Fruit fly (Drosophila melanogaster): ENCODE measurements around the gene cal1.

The cal1 gene

DNA sequence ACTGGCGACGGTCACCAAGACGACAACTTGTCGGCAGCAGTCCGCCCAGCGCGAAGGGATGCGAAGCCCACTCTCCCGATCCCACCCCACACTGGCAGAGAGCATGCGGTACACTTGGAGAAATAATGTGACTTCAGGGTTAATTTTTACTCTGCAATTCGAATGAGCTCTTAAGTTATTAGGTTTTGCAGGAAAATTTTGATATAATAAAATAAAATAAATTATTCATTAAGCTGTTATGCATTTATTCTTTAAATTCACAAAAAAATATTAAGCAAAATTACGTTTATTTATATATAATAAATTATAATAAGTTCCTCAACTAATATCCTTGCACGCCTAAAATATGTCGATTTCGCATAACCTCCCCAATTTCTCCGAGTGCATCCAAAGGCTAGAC lies 39.2 kb upstream of the cal1 start (continued):
- TF ChIP-seq gro (GFP tag; optimal IDR thresholded peaks at IDR 0.05), result no peak
- no peak for TF ChIP-seq ERR (GFP tag; optimal IDR thresholded peaks at IDR 0.05)
- no peak for TF ChIP-seq CG18764 (GFP tag; optimal IDR thresholded peaks at IDR 0.05)
- no peak for TF ChIP-seq gfzf (GFP tag; optimal IDR thresholded peaks at IDR 0.05)
- TF ChIP-seq CG15696 (tag; optimal IDR thresholded peaks at IDR 0.05), result no peak
- TF ChIP-seq schlank (tag; optimal IDR thresholded peaks at IDR 0.05), result no peak
- no peak for TF ChIP-seq luna (GFP tag; optimal IDR thresholded peaks at IDR 0.05)
- TF ChIP-seq CG15514 (GFP tag; optimal IDR thresholded peaks at IDR 0.05), result no peak
- no peak for TF ChIP-seq BEAF-32 (GFP tag; optimal IDR thresholded peaks at IDR 0.05)
- TF ChIP-seq vfl (GFP tag; optimal IDR thresholded peaks at IDR 0.05), result no peak
- TF ChIP-seq CG7745 (tag; optimal IDR thresholded peaks at IDR 0.05), result no peak
- no peak for TF ChIP-seq dm (GFP tag; optimal IDR thresholded peaks at IDR 0.05)
- no peak for TF ChIP-seq knrl (GFP tag; IDR thresholded peaks at IDR 0.05; ENCODE audit: partially characterized antibody)
- TF ChIP-seq Dek (tag; optimal IDR thresholded peaks at IDR 0.05), result peak; percentile 5
- TF ChIP-seq bsh (GFP tag; optimal IDR thresholded peaks at IDR 0.05), result peak in 1 of 2 experiments; percentile 42
- TF ChIP-seq CG15011 (GFP tag; optimal IDR thresholded peaks at IDR 0.05), result no peak
- TF ChIP-seq Mrtf (GFP tag; IDR thresholded peaks at IDR 0.05), result no peak
- no peak for TF ChIP-seq D (optimal IDR thresholded peaks at IDR 0.05)
- no peak for TF ChIP-seq D (GFP tag; optimal IDR thresholded peaks at IDR 0.05)
- TF ChIP-seq sim (GFP tag; IDR thresholded peaks at IDR 0.05), result no peak
- no peak for TF ChIP-seq pzg (GFP tag; optimal IDR thresholded peaks at IDR 0.05)
- TF ChIP-seq Scr (GFP tag; IDR thresholded peaks at IDR 0.05; ENCODE audit: partially characterized antibody), result no peak
- no peak for TF ChIP-seq CG1647 (GFP tag; optimal IDR thresholded peaks at IDR 0.05)
- TF ChIP-seq CG18476 (GFP tag; optimal IDR thresholded peaks at IDR 0.05), result no peak
- TF ChIP-seq CG11695 (GFP tag; IDR thresholded peaks at IDR 0.05), result no peak
- no peak for TF ChIP-seq dmrt99B (tag; optimal IDR thresholded peaks at IDR 0.05)
- TF ChIP-seq amos (GFP tag; IDR thresholded peaks at IDR 0.05; ENCODE audit: partially characterized antibody), result no peak
- no peak for TF ChIP-seq CG42726 (GFP tag; IDR thresholded peaks at IDR 0.05; ENCODE audit: partially characterized antibody)
- no peak for TF ChIP-seq CG13296 (GFP tag; optimal IDR thresholded peaks at IDR 0.05)
- TF ChIP-seq zen (tag; optimal IDR thresholded peaks at IDR 0.05), result no peak
- no peak for TF ChIP-seq Gsc (GFP tag; IDR thresholded peaks at IDR 0.05)
- no peak for TF ChIP-seq trh (GFP tag; optimal IDR thresholded peaks at IDR 0.05)
- peak; percentile 41; the same call in 1 of the 2 replicates for TF ChIP-seq Atf6 (GFP tag; IDR thresholded peaks at IDR 0.05)
- no peak for TF ChIP-seq CG9797 (GFP tag; optimal IDR thresholded peaks at IDR 0.05)
- TF ChIP-seq CG10209 (GFP tag; optimal IDR thresholded peaks at IDR 0.05), result peak; percentile 47
- TF ChIP-seq CG32772 (GFP tag; IDR thresholded peaks at IDR 0.05), result 0 out of 2 replicates have a peak, but pooled peaks have one; percentile 26
- TF ChIP-seq rib (GFP tag; IDR thresholded peaks at IDR 0.05), result no peak
- TF ChIP-seq sens (GFP tag), result no peak
- no peak for TF ChIP-seq CG9437 (GFP tag; optimal IDR thresholded peaks at IDR 0.05)
- TF ChIP-seq exex (tag; optimal IDR thresholded peaks at IDR 0.05), result no peak
- no peak for TF ChIP-seq gsb-n (tag; optimal IDR thresholded peaks at IDR 0.05)
- TF ChIP-seq CG10654 (GFP tag; optimal IDR thresholded peaks at IDR 0.05), result no peak
- TF ChIP-seq CG9932 (GFP tag; IDR thresholded peaks at IDR 0.05), result no peak
- TF ChIP-seq ac (GFP tag; optimal IDR thresholded peaks at IDR 0.05), result no peak
- no peak for TF ChIP-seq CG18011 (GFP tag; optimal IDR thresholded peaks at IDR 0.05)
- TF ChIP-seq bab2 (GFP tag; optimal IDR thresholded peaks at IDR 0.05), result no peak
- no peak for TF ChIP-seq slou (GFP tag; optimal IDR thresholded peaks at IDR 0.05)
- TF ChIP-seq Dad (GFP tag; optimal IDR thresholded peaks at IDR 0.05), result no peak
- TF ChIP-seq CG12942 (GFP tag; optimal IDR thresholded peaks at IDR 0.05), result no peak
- no peak for TF ChIP-seq peb (GFP tag; IDR thresholded peaks at IDR 0.05)
- TF ChIP-seq stc (GFP tag; IDR thresholded peaks at IDR 0.05), result no peak
- TF ChIP-seq CG32767 (GFP tag; IDR thresholded peaks at IDR 0.05), result 0 out of 2 replicates have a peak, but pooled peaks have one; percentile 28

Measured in whole organism, embryonic.